Fruit fly (Drosophila melanogaster) whole organism, wandering third instar larva: ENCODE data around the gene Prm.

Source experiments
- Abd-B ChIP-seq: fragments of >200 bp; optimal IDR thresholded peaks from 2 replicates; lab custom pipeline; 2017; ENCODE audit warnings: missing biosample characterization, missing genetic modification characterization
- CG32264 ChIP-seq: fragments of 200-800 bp; sonication (Bioruptor generic); optimal IDR thresholded peaks from 2 replicates; lab custom pipeline; 2016; ENCODE audit warnings: missing biosample characterization, missing genetic modification characterization
- CG9705 ChIP-seq: fragments of 200-800 bp; sonication (Bioruptor generic); optimal IDR thresholded peaks from 2 replicates; lab custom pipeline; 2018; ENCODE audit warnings: missing biosample characterization, mild to moderate bottlenecking, missing genetic modification characterization
- CrebA ChIP-seq: fragments of 200-800 bp; sonication (Bioruptor generic); optimal IDR thresholded peaks from 2 replicates; lab custom pipeline; 2016; ENCODE audit warnings: missing biosample characterization, mild to moderate bottlenecking, missing genetic modification characterization, borderline replicate concordance
- Dfd ChIP-seq: fragments of >200 bp; optimal IDR thresholded peaks from 2 replicates; lab custom pipeline; 2017; ENCODE audit warnings: missing biosample characterization, missing genetic modification characterization
- GATAd ChIP-seq: sonication (Bioruptor generic); optimal IDR thresholded peaks from 2 replicates; lab custom pipeline; 2016; ENCODE audit warnings: missing biosample characterization, missing genetic modification characterization
- HLH106 ChIP-seq: fragments of 200-800 bp; optimal IDR thresholded peaks from 3 replicates; lab custom pipeline; 2019; ENCODE audit warnings: missing biosample characterization, mild to moderate bottlenecking, missing genetic modification characterization, moderate library complexity
- Hnf4 ChIP-seq: fragments of 200-800 bp; sonication (Bioruptor generic); optimal IDR thresholded peaks from 2 replicates; lab custom pipeline; 2016; ENCODE audit warnings: missing biosample characterization, mild to moderate bottlenecking, missing genetic modification characterization
- Hr78 ChIP-seq: fragments of >200 bp; optimal IDR thresholded peaks from 2 replicates; lab custom pipeline; 2017; ENCODE audit warnings: missing biosample characterization, missing genetic modification characterization
- Hr83 ChIP-seq: fragments of 200-300 bp; sonication (Bioruptor generic); optimal IDR thresholded peaks from 2 replicates; lab custom pipeline; 2016; ENCODE audit warnings: missing biosample characterization, mild to moderate bottlenecking, missing genetic modification characterization, moderate library complexity; ENCODE audit not compliant: poor library complexity, severe bottlenecking
- Jra ChIP-seq: sonication (Bioruptor generic); optimal IDR thresholded peaks from 2 replicates; lab custom pipeline; 2016; ENCODE audit warnings: missing biosample characterization, missing genetic modification characterization
- N ChIP-seq: fragments of >200 bp; optimal IDR thresholded peaks from 2 replicates; lab custom pipeline; 2018; ENCODE audit warnings: missing biosample characterization, missing external identifiers, missing genetic modification characterization
- OdsH ChIP-seq: fragments of 200-800 bp; sonication (Bioruptor generic); optimal IDR thresholded peaks from 2 replicates; lab custom pipeline; 2016; ENCODE audit warnings: missing biosample characterization, mild to moderate bottlenecking, missing genetic modification characterization
- Rel ChIP-seq, 2 experiments: fragments of 200-800 bp; sonication (Bioruptor generic) in 1 of 2; optimal IDR thresholded peaks; 2 replicates in 1 of 2; 3 replicates in 1 of 2; lab custom pipeline; 2016 to 2019; ENCODE audit warnings: mild to moderate bottlenecking in 2 of 2, missing biosample characterization in 2 of 2, missing genetic modification characterization in 2 of 2, moderate library complexity in 1 of 2
- Sp1 ChIP-seq: fragments of 200-800 bp; sonication (Bioruptor generic); optimal IDR thresholded peaks from 3 replicates; lab custom pipeline; 2019; ENCODE audit warnings: missing biosample characterization, mild to moderate bottlenecking, missing genetic modification characterization, moderate library complexity
- br ChIP-seq: fragments of 200-800 bp; sonication (Bioruptor generic); optimal IDR thresholded peaks from 2 replicates; lab custom pipeline; 2016; ENCODE audit warnings: missing biosample characterization, missing genetic modification characterization
- brk ChIP-seq: fragments of 200-800 bp; sonication (Bioruptor generic); optimal IDR thresholded peaks from 2 replicates; lab custom pipeline; 2016; ENCODE audit warnings: missing biosample characterization, mild to moderate bottlenecking, missing genetic modification characterization
- dl ChIP-seq, 2 experiments: fragments of 175-275, 200-275 bp in 1 of 2; fragments of 200-275 bp in 1 of 2; sonication (Bioruptor generic); optimal IDR thresholded peaks; lab custom pipeline; 2018; ENCODE audit warnings: mild to moderate bottlenecking in 2 of 2, missing biosample characterization in 2 of 2, missing genetic modification characterization in 2 of 2, moderate library complexity in 2 of 2; ENCODE audit not compliant: partially characterized antibody in 2 of 2, insufficient read depth in 1 of 2
- dmrt93B ChIP-seq: fragments of 200-800 bp; sonication (Bioruptor generic); optimal IDR thresholded peaks from 2 replicates; lab custom pipeline; 2018; ENCODE audit warnings: missing biosample characterization, mild to moderate bottlenecking, missing genetic modification characterization
- dsf ChIP-seq: sonication (Bioruptor generic); optimal IDR thresholded peaks from 2 replicates; lab custom pipeline; 2016; ENCODE audit warnings: missing biosample characterization, missing genetic modification characterization, borderline replicate concordance
- foxo ChIP-seq, 2 experiments: fragments of 200-800 bp; sonication (Bioruptor generic); optimal IDR thresholded peaks; 2 replicates in 1 of 2; 3 replicates in 1 of 2; lab custom pipeline; 2016 to 2017; ENCODE audit warnings: missing biosample characterization in 2 of 2, missing genetic modification characterization in 2 of 2
- h ChIP-seq: fragments of 200-800 bp; sonication (Bioruptor generic); optimal IDR thresholded peaks from 3 replicates; lab custom pipeline; 2016; ENCODE audit warnings: missing biosample characterization, mild to moderate bottlenecking, missing genetic modification characterization
- lola ChIP-seq: fragments of >200 bp; optimal IDR thresholded peaks from 2 replicates; lab custom pipeline; 2017; ENCODE audit warnings: missing biosample characterization, missing genetic modification characterization
- pan ChIP-seq: fragments of >200 bp; optimal IDR thresholded peaks from 2 replicates; lab custom pipeline; 2017
- psq ChIP-seq: fragments of 200-800 bp; sonication (Bioruptor generic); optimal IDR thresholded peaks from 3 replicates; lab custom pipeline; 2017; ENCODE audit warnings: missing biosample characterization, mild to moderate bottlenecking, missing genetic modification characterization, moderate library complexity
- rgr ChIP-seq: fragments of 200-800 bp; sonication (Bioruptor generic); optimal IDR thresholded peaks from 3 replicates; lab custom pipeline; 2016; ENCODE audit warnings: missing biosample characterization, mild to moderate bottlenecking, missing genetic modification characterization
- sage ChIP-seq: fragments of 200-800 bp; sonication (Bioruptor generic); optimal IDR thresholded peaks from 2 replicates; lab custom pipeline; 2016; ENCODE audit warnings: missing biosample characterization, mild to moderate bottlenecking, missing genetic modification characterization
- sv ChIP-seq: fragments of 200-800 bp; sonication (Bioruptor generic); optimal IDR thresholded peaks from 3 replicates; lab custom pipeline; 2016; ENCODE audit warnings: missing biosample characterization, missing genetic modification characterization
- usp ChIP-seq: fragments of >200 bp; optimal IDR thresholded peaks from 2 replicates; lab custom pipeline; 2017; ENCODE audit warnings: missing biosample characterization, missing genetic modification characterization
- woc ChIP-seq: sonication (Bioruptor generic); optimal IDR thresholded peaks from 2 replicates; lab custom pipeline; 2016; ENCODE audit warnings: missing biosample characterization, mild to moderate bottlenecking, missing genetic modification characterization

Gene Prm

dm6 chr3L:8729565-8729964 is 15.5 kb downstream of the Prm start, which contains the start of gene Cp19:
TSS of gene Cp19 (plus strand) at chr3L:8729865.
- no peak for TF ChIP-seq Jra (GFP tag; lab: Kevin White, UChicago)
- no peak for TF ChIP-seq Sp1 (GFP tag; lab: Kevin White, UChicago)
- TF ChIP-seq psq (GFP tag; lab: Kevin White, UChicago) = no peak
- no peak for TF ChIP-seq CG32264 (GFP tag; lab: Kevin White, UChicago)
- no peak for TF ChIP-seq sv (GFP tag; lab: Kevin White, UChicago)
- TF ChIP-seq N (GFP tag; lab: Kevin White, UChicago) = no peak
- TF ChIP-seq GATAd (GFP tag; lab: Kevin White, UChicago) = no peak
- no peak for TF ChIP-seq sage (GFP tag; lab: Kevin White, UChicago)

dm6 chr3L:8728181-8728580 is 16.9 kb downstream of the Prm start, which contains the start of gene Cp15:
TSS of gene Cp15 (plus strand) at chr3L:8728481.
- TF ChIP-seq psq (GFP tag; lab: Kevin White, UChicago) = no peak
- TF ChIP-seq dl (GFP tag; optimal IDR thresholded peaks at IDR 0.05; lab: Kevin White, UChicago; ENCODE audit: insufficient read depth in 1 of 2, partially characterized antibody in 2 of 2) = no peak
- TF ChIP-seq h (GFP tag; lab: Kevin White, UChicago) = no peak
- no peak for TF ChIP-seq N (GFP tag; lab: Kevin White, UChicago)
- TF ChIP-seq Hnf4 (GFP tag; lab: Kevin White, UChicago) = no peak
- TF ChIP-seq sv (GFP tag; lab: Kevin White, UChicago) = no peak
- TF ChIP-seq rgr (GFP tag; lab: Kevin White, UChicago) = no peak
- no peak for TF ChIP-seq pan (lab: Kevin White, UChicago)

- TF ChIP-seq usp (GFP tag; lab: Kevin White, UChicago) = no peak
- TF ChIP-seq Hr83 (GFP tag; lab: Kevin White, UChicago) = no peak
- no peak for TF ChIP-seq woc (GFP tag; lab: Kevin White, UChicago)
- no peak for TF ChIP-seq Dfd (GFP tag; lab: Kevin White, UChicago)
- TF ChIP-seq CrebA (GFP tag; lab: Kevin White, UChicago) = no peak
- no peak for TF ChIP-seq lola (GFP tag; lab: Kevin White, UChicago)
- no peak for TF ChIP-seq dsf (GFP tag; lab: Kevin White, UChicago)
- TF ChIP-seq brk = no peak
- TF ChIP-seq GATAd (GFP tag; lab: Kevin White, UChicago) = no peak
- TF ChIP-seq psq (GFP tag; lab: Kevin White, UChicago) = no peak
Measured at dm6 chr3L:8726317-8726841, 18.7 kb downstream of the Prm start, which contains the start of gene Cp18. TSS of gene Cp18 (plus strand) at chr3L:8726791.

- TF ChIP-seq OdsH (GFP tag; lab: Kevin White, UChicago) (no peak), br (GFP tag; lab: Kevin White, UChicago) (no peak), Abd-B (no peak), brk (no peak), woc (GFP tag; lab: Kevin White, UChicago) (no peak), Hnf4 (GFP tag; lab: Kevin White, UChicago) (no peak), dsf (GFP tag; lab: Kevin White, UChicago) (no peak), N (GFP tag; lab: Kevin White, UChicago) (no peak), Rel (GFP tag; optimal IDR thresholded peaks at IDR 0.05; lab: Kevin White, UChicago) (no peak), Rel (tag; optimal IDR thresholded peaks at IDR 0.05; lab: Kevin White, UChicago) (no peak)
Measured at dm6 chr3L:8725674-8726073, 19.4 kb downstream of the Prm start, which contains the start of gene CG43965. TSS of gene CG43965 (minus strand) at chr3L:8725774.

dm6 chr3L:8725252-8725651 is 19.9 kb downstream of the Prm start:
- TF ChIP-seq CG9705 (GFP tag; lab: Kevin White, UChicago) (no peak), brk (no peak), Hr78 (GFP tag; lab: Kevin White, UChicago) (no peak), Dfd (GFP tag; lab: Kevin White, UChicago) (no peak), dmrt93B (GFP tag; lab: Kevin White, UChicago) (no peak), Rel (GFP tag; optimal IDR thresholded peaks at IDR 0.05; lab: Kevin White, UChicago) (no peak), Rel (tag; optimal IDR thresholded peaks at IDR 0.05; lab: Kevin White, UChicago) (no peak), HLH106 (tag; lab: Kevin White, UChicago) (no peak), Hnf4 (GFP tag; lab: Kevin White, UChicago) (no peak), Jra (GFP tag; lab: Kevin White, UChicago) (no peak), foxo (GFP tag; optimal IDR thresholded peaks at IDR 0.05; lab: Kevin White, UChicago) (no peak), pan (lab: Kevin White, UChicago) (no peak), dsf (GFP tag; lab: Kevin White, UChicago) (no peak), lola (GFP tag; lab: Kevin White, UChicago) (no peak), usp (GFP tag; lab: Kevin White, UChicago) (no peak)
